Worm (Caenorhabditis elegans) whole organism, L2 larva: Measurements from ENCODE around the gene C08G9.1.

Experiments
- ceh-82 ChIP-seq: fragments of 150-350 bp; optimal IDR thresholded peaks from 2 replicates; lab custom pipeline; 2014; ENCODE audit warnings: missing biosample characterization, missing genetic modification characterization
- fos-1 ChIP-seq: fragments of 150-350 bp; optimal IDR thresholded peaks from 2 replicates; lab custom pipeline; 2014; ENCODE audit warnings: missing biosample characterization, missing genetic modification characterization
- lin-39 ChIP-seq: fragments of 150-350 bp; optimal IDR thresholded peaks from 2 replicates; lab custom pipeline; 2014; ENCODE audit warnings: missing biosample characterization, missing genetic modification reagents, missing genetic modification characterization
- unc-62 ChIP-seq: fragments of 150-350 bp; optimal IDR thresholded peaks from 2 replicates; lab custom pipeline; 2014; ENCODE audit warnings: missing biosample characterization, missing genetic modification reagents, missing genetic modification characterization
- ztf-1 ChIP-seq: fragments of 200-800 bp; sonication (Bioruptor generic); conservative IDR thresholded peaks from 2 replicates; pipeline ENCODE4 v1.3.6; 2022; ENCODE audit warnings: missing genetic modification characterization, missing compliant biosample characterization

DNA sequence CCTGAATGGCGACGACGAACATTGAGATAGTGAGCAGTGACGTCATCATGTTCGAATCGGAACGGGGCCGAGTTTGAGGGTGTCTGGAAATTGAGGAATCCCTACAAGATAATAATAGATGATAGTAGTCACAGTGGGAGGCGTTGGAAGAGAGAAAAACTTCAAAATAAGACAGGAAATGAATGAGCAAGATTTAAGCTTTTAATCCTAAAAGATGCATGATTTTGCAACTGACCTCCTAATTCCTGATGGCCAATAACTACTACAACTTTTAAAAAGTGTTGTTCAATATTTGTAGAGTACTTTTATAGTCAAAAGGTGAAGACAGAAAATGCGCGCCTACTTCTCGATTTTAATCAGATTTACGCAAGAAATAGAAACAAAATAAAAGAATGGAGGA is 39.8 kb downstream of the C08G9.1 start, which contains the start of gene flp-13:
- TF ChIP-seq unc-62 (no peak), fos-1 (tag; lab: Kevin White, UChicago) (no peak), ztf-1 (GFP tag; lab: Robert Waterston, UW) (no peak), lin-39 (tag; lab: Kevin White, UChicago) (no peak), ceh-82 (tag; lab: Kevin White, UChicago) (no peak)
